Fruit fly (Drosophila melanogaster) whole organism, embryonic: Measurements from ENCODE around the gene alpha-Est9.

Experiments used
- Ada2b ChIP-seq: fragments of 200-800 bp; sonication (Bioruptor generic); IDR thresholded peaks from 2 replicates; pipeline ENCODE4 v1.3.6; 2022; ENCODE audit warnings: missing biosample characterization, missing genetic modification characterization
- Adf1 ChIP-seq: fragments of 200-800 bp; sonication (Bioruptor generic); IDR thresholded peaks from 2 replicates; pipeline ENCODE4 v1.3.6; 2022; ENCODE audit warnings: missing biosample characterization, missing genetic modification characterization
- Atf6 ChIP-seq: fragments of 200-800 bp; sonication (Bioruptor generic); IDR thresholded peaks from 2 replicates; pipeline ENCODE4 v1.3.6; 2022; ENCODE audit warnings: missing biosample characterization, missing genetic modification characterization
- CG10209 ChIP-seq: fragments of 200-800 bp; sonication (Bioruptor generic); optimal IDR thresholded peaks from 3 replicates; lab custom pipeline; 2017; ENCODE audit warnings: missing biosample characterization, mild to moderate bottlenecking, missing genetic modification characterization, missing genetic modification reagents
- CG10267 ChIP-seq: fragments of 200-800 bp; sonication (Bioruptor generic); optimal IDR thresholded peaks from 2 replicates; lab custom pipeline; 2018; ENCODE audit warnings: missing biosample characterization, mild to moderate bottlenecking, missing genetic modification characterization, moderate library complexity
- CG10543 ChIP-seq: fragments of 200-800 bp; sonication (Bioruptor generic); optimal IDR thresholded peaks from 3 replicates; lab custom pipeline; 2017; ENCODE audit warnings: missing biosample characterization, mild to moderate bottlenecking, missing genetic modification characterization, moderate library complexity
- CG11247 ChIP-seq: fragments of 200-800 bp; sonication (Bioruptor generic); IDR thresholded peaks from 2 replicates; pipeline ENCODE4 v1.3.6; 2022; ENCODE audit warnings: missing biosample characterization, missing genetic modification characterization
- CG1602 ChIP-seq: fragments of 200-800 bp; sonication (Bioruptor generic); optimal IDR thresholded peaks from 3 replicates; lab custom pipeline; 2016; ENCODE audit warnings: missing biosample characterization, missing genetic modification characterization
- CG16815 ChIP-seq: fragments of 200-800 bp; sonication (Bioruptor generic); optimal IDR thresholded peaks from 3 replicates; lab custom pipeline; 2017; ENCODE audit warnings: missing biosample characterization, mild to moderate bottlenecking, missing genetic modification characterization
- CG17361 ChIP-seq: fragments of 200-800 bp; sonication (Bioruptor generic); IDR thresholded peaks from 3 replicates; pipeline ENCODE4 v1.3.6; 2022; ENCODE audit warnings: missing biosample characterization, missing genetic modification characterization
- CG2120 ChIP-seq: fragments of 200-800 bp; sonication (Bioruptor generic); optimal IDR thresholded peaks from 3 replicates; lab custom pipeline; 2016; ENCODE audit warnings: missing biosample characterization, missing genetic modification characterization
- CG30020 ChIP-seq: fragments of 200-800 bp; optimal IDR thresholded peaks from 2 replicates; lab custom pipeline; 2019; ENCODE audit warnings: missing biosample characterization, mild to moderate bottlenecking, missing genetic modification characterization, moderate library complexity
- CG31365 ChIP-seq: fragments of 200-800 bp; sonication (Bioruptor generic); optimal IDR thresholded peaks from 2 replicates; lab custom pipeline; 2018; ENCODE audit warnings: missing biosample characterization, mild to moderate bottlenecking, missing genetic modification characterization
- CG5180 ChIP-seq: fragments of 200-800 bp; sonication (Bioruptor generic); optimal IDR thresholded peaks from 3 replicates; lab custom pipeline; 2017; ENCODE audit warnings: missing biosample characterization, missing genetic modification characterization, mild to moderate bottlenecking, moderate library complexity, missing genetic modification reagents
- CG5245 ChIP-seq: fragments of 200-800 bp; sonication (Bioruptor generic); optimal IDR thresholded peaks from 3 replicates; lab custom pipeline; 2016; ENCODE audit warnings: missing biosample characterization, missing genetic modification characterization
- CG6689 ChIP-seq: fragments of 200-800 bp; sonication (Bioruptor generic); IDR thresholded peaks from 2 replicates; pipeline ENCODE4 v1.3.6; 2022; ENCODE audit warnings: missing biosample characterization, missing genetic modification characterization
- CG7372 ChIP-seq: fragments of 200-800 bp; sonication (Bioruptor generic); IDR thresholded peaks from 2 replicates; pipeline ENCODE4 v1.3.6; 2022; ENCODE audit warnings: missing biosample characterization, missing genetic modification characterization
- CG8089 ChIP-seq: fragments of 200-800 bp; sonication (Bioruptor generic); optimal IDR thresholded peaks from 3 replicates; lab custom pipeline; 2016; ENCODE audit warnings: missing biosample characterization, missing genetic modification characterization
- CG8281 ChIP-seq: fragments of 200-800 bp; sonication (Bioruptor generic); optimal IDR thresholded peaks from 2 replicates; lab custom pipeline; 2018; ENCODE audit warnings: missing biosample characterization, mild to moderate bottlenecking, missing genetic modification characterization, moderate library complexity
- CG9876 ChIP-seq: fragments of 200-800 bp; sonication (Bioruptor generic); optimal IDR thresholded peaks from 2 replicates; lab custom pipeline; 2016; ENCODE audit warnings: missing biosample characterization, missing genetic modification characterization
- D ChIP-seq, 2 experiments: fragments of 200-800 bp in 1 of 2; fragments of >200 bp in 1 of 2; sonication (Bioruptor generic) in 1 of 2; optimal IDR thresholded peaks; 2 replicates in 1 of 2; 3 replicates in 1 of 2; lab custom pipeline; 2017; ENCODE audit warnings: mild to moderate bottlenecking in 1 of 2, missing biosample characterization in 1 of 2, missing genetic modification characterization in 1 of 2, missing genetic modification reagents in 1 of 2
- D19A ChIP-seq: fragments of 200-800 bp; optimal IDR thresholded peaks from 3 replicates; lab custom pipeline; 2019; ENCODE audit warnings: missing biosample characterization, mild to moderate bottlenecking, missing genetic modification characterization, moderate library complexity
- Deaf1 ChIP-seq: fragments of 200-800 bp; optimal IDR thresholded peaks from 3 replicates; lab custom pipeline; 2019; ENCODE audit warnings: missing biosample characterization, mild to moderate bottlenecking, missing genetic modification characterization, moderate library complexity
- Eip74EF ChIP-seq, 2 experiments: fragments of 200-800 bp in 1 of 2; fragments of >200 bp in 1 of 2; sonication (Bioruptor generic) in 1 of 2; optimal IDR thresholded peaks; 2 replicates each; lab custom pipeline; 2017 to 2019; ENCODE audit warnings: missing biosample characterization in 2 of 2, missing genetic modification characterization in 2 of 2, mild to moderate bottlenecking in 1 of 2, moderate library complexity in 1 of 2
- Fer1 ChIP-seq: fragments of 200-800 bp; sonication (Bioruptor generic); optimal IDR thresholded peaks from 2 replicates; lab custom pipeline; 2017; ENCODE audit warnings: missing biosample characterization, mild to moderate bottlenecking, missing genetic modification characterization
- Fer2 ChIP-seq: fragments of 200-800 bp; sonication (Bioruptor generic); optimal IDR thresholded peaks from 2 replicates; lab custom pipeline; 2018; ENCODE audit warnings: missing biosample characterization, mild to moderate bottlenecking, missing genetic modification characterization, moderate library complexity
- Hey ChIP-seq: fragments of 200-800 bp; sonication (Bioruptor generic); optimal IDR thresholded peaks from 3 replicates; lab custom pipeline; 2018; ENCODE audit warnings: missing biosample characterization, mild to moderate bottlenecking, missing genetic modification characterization
- NC2α ChIP-seq: fragments of 200-800 bp; sonication (Bioruptor generic); optimal IDR thresholded peaks from 2 replicates; lab custom pipeline; 2016; ENCODE audit warnings: missing biosample characterization, missing genetic modification characterization
- Oli ChIP-seq: fragments of 200-800 bp; sonication (Bioruptor generic); optimal IDR thresholded peaks from 2 replicates; lab custom pipeline; 2018; ENCODE audit warnings: missing biosample characterization, mild to moderate bottlenecking, missing genetic modification characterization, moderate library complexity
- TFAM ChIP-seq: fragments of 200-800 bp; sonication (Bioruptor generic); optimal IDR thresholded peaks from 2 replicates; lab custom pipeline; 2017; ENCODE audit warnings: missing biosample characterization, missing genetic modification characterization, inconsistent platforms
- Xbp1 ChIP-seq: fragments of 200-800 bp; sonication (Bioruptor generic); optimal IDR thresholded peaks from 3 replicates; lab custom pipeline; 2016; ENCODE audit warnings: missing biosample characterization, mild to moderate bottlenecking, missing genetic modification characterization
- amos ChIP-seq: fragments of 200-800 bp; sonication (Bioruptor generic); IDR thresholded peaks from 2 replicates; pipeline ENCODE4 v1.3.6; 2022; ENCODE audit warnings: missing biosample characterization, missing genetic modification characterization; ENCODE audit not compliant: partially characterized antibody
- btn ChIP-seq: fragments of 200-800 bp; sonication (Bioruptor generic); optimal IDR thresholded peaks from 2 replicates; lab custom pipeline; 2016; ENCODE audit warnings: missing biosample characterization, missing genetic modification characterization
- cad ChIP-seq: fragments of >200 bp; optimal IDR thresholded peaks from 2 replicates; lab custom pipeline; 2017; ENCODE audit warnings: missing biosample characterization, missing genetic modification characterization
- cas ChIP-seq: fragments of 200-800 bp; sonication (Bioruptor generic); IDR thresholded peaks from 2 replicates; pipeline ENCODE4 v1.3.6; 2022; ENCODE audit warnings: missing biosample characterization, missing genetic modification characterization
- cato ChIP-seq: fragments of 200-800 bp; sonication (Bioruptor generic); optimal IDR thresholded peaks from 2 replicates; lab custom pipeline; 2016; ENCODE audit warnings: missing biosample characterization, missing genetic modification characterization, borderline replicate concordance
- danr ChIP-seq: fragments of 200-800 bp; sonication (Bioruptor generic); IDR thresholded peaks from 2 replicates; pipeline ENCODE4 v1.3.6; 2022; ENCODE audit warnings: missing biosample characterization, missing genetic modification characterization
- ewg ChIP-seq: fragments of 200-800 bp; sonication (Bioruptor generic); optimal IDR thresholded peaks from 3 replicates; lab custom pipeline; 2017; ENCODE audit warnings: mild to moderate bottlenecking, missing biosample characterization, missing genetic modification reagents, missing genetic modification characterization
- exex ChIP-seq: fragments of 200-800 bp; sonication (Bioruptor generic); optimal IDR thresholded peaks from 4 replicates; lab custom pipeline; 2018; ENCODE audit warnings: missing biosample characterization, mild to moderate bottlenecking, missing genetic modification characterization, moderate library complexity
- fd102C ChIP-seq: fragments of 200-800 bp; sonication (Bioruptor generic); optimal IDR thresholded peaks from 2 replicates; lab custom pipeline; 2018; ENCODE audit warnings: missing biosample characterization, mild to moderate bottlenecking, missing genetic modification characterization, moderate library complexity
- gt ChIP-seq: fragments of 200-800 bp; sonication (Bioruptor generic); IDR thresholded peaks from 2 replicates; pipeline ENCODE4 v1.3.6; 2022; ENCODE audit warnings: missing biosample characterization, missing genetic modification characterization
- mirr ChIP-seq: fragments of 200-800 bp; sonication (Bioruptor generic); optimal IDR thresholded peaks from 3 replicates; lab custom pipeline; 2018; ENCODE audit warnings: missing biosample characterization, mild to moderate bottlenecking, missing genetic modification characterization
- nmo ChIP-seq: fragments of 200-800 bp; sonication (Bioruptor generic); optimal IDR thresholded peaks from 2 replicates; lab custom pipeline; 2018; ENCODE audit warnings: missing biosample characterization, mild to moderate bottlenecking, missing genetic modification characterization, moderate library complexity
- otp ChIP-seq: fragments of 200-800 bp; sonication (Bioruptor generic); IDR thresholded peaks from 3 replicates; pipeline ENCODE4, ENCODE4 v1.3.6; 2022; ENCODE audit warnings: missing biosample characterization, missing genetic modification characterization
- pzg ChIP-seq: fragments of 200-800 bp; sonication (Bioruptor generic); optimal IDR thresholded peaks from 3 replicates; lab custom pipeline; 2018; ENCODE audit warnings: missing biosample characterization, mild to moderate bottlenecking, missing genetic modification characterization, moderate library complexity
- ssp ChIP-seq: fragments of 200-800 bp; sonication (Bioruptor generic); IDR thresholded peaks from 2 replicates; pipeline ENCODE4 v1.3.6; 2022; ENCODE audit warnings: missing biosample characterization, missing genetic modification characterization
- tgo ChIP-seq: fragments of 200-800 bp; sonication (Bioruptor generic); IDR thresholded peaks from 3 replicates; pipeline ENCODE4 v1.3.6; 2022; ENCODE audit warnings: missing biosample characterization, missing genetic modification characterization
- wek ChIP-seq: fragments of 200-800 bp; sonication (Bioruptor generic); optimal IDR thresholded peaks from 3 replicates; lab custom pipeline; 2018; ENCODE audit warnings: missing biosample characterization, mild to moderate bottlenecking, missing genetic modification characterization, moderate library complexity
- z ChIP-seq: fragments of 200-800 bp; sonication (Bioruptor generic); IDR thresholded peaks from 3 replicates; pipeline ENCODE4 v1.3.6; 2022; ENCODE audit warnings: missing biosample characterization, missing genetic modification characterization

alpha-Est9 gene

dm6 chr3R:7474616-7475120 is 30.2 kb downstream of the alpha-Est9 start (continued):
- TF ChIP-seq CG7372 = 0 out of 2 replicates have a peak, but pooled peaks have one; percentile 5
- TF ChIP-seq Deaf1 = peak; percentile 80
- peak; percentile 74; the same call in 1 of the 3 replicates for TF ChIP-seq otp (GFP tag; lab: Robert Waterston, UW)
- peak; percentile 86 for TF ChIP-seq wek (GFP tag; lab: Kevin White, UChicago)
- TF ChIP-seq cas (GFP tag; lab: Robert Waterston, UW) = peak; percentile 50; the same call in 1 of the 2 replicates
- TF ChIP-seq CG10209 (GFP tag; lab: Kevin White, UChicago) = peak; percentile 55
- TF ChIP-seq gt (GFP tag; lab: Robert Waterston, UW) = 0 out of 2 replicates have a peak, but pooled peaks have one; percentile 23
- TF ChIP-seq Fer1 (GFP tag; lab: Kevin White, UChicago) = peak; percentile 85
- 0 out of 2 replicates have a peak, but pooled peaks have one; percentile 35 for TF ChIP-seq CG11247
- peak in 1 of 2 experiments; percentile 86 for TF ChIP-seq Eip74EF (GFP tag; optimal IDR thresholded peaks at IDR 0.05; lab: Kevin White, UChicago)
- TF ChIP-seq Oli (tag; lab: Kevin White, UChicago) = peak; percentile 12
- TF ChIP-seq z = peak; percentile 53; the same call in 1 of the 3 replicates
- peak; percentile 94 for TF ChIP-seq Hey (tag; lab: Kevin White, UChicago)
- TF ChIP-seq CG5180 (GFP tag; lab: Kevin White, UChicago) = peak; percentile 52
- TF ChIP-seq CG10543 (GFP tag; lab: Kevin White, UChicago) = peak; percentile 100
- TF ChIP-seq CG31365 = peak; percentile 63
- peak; percentile 55 for TF ChIP-seq btn (GFP tag; lab: Kevin White, UChicago)
- TF ChIP-seq CG9876 (GFP tag; lab: Kevin White, UChicago) = peak; percentile 21
- TF ChIP-seq cad (GFP tag; lab: Kevin White, UChicago) = no peak
- no peak for TF ChIP-seq D (optimal IDR thresholded peaks at IDR 0.05; lab: Kevin White, UChicago)
- peak; percentile 36 for TF ChIP-seq D (GFP tag; optimal IDR thresholded peaks at IDR 0.05; lab: Kevin White, UChicago)
- peak; percentile 29 for TF ChIP-seq exex (tag; lab: Kevin White, UChicago)
- TF ChIP-seq pzg (GFP tag; lab: Kevin White, UChicago) = peak; percentile 32
- TF ChIP-seq Ada2b (GFP tag; lab: Robert Waterston, UW) = peak; percentile 27; the same call in 1 of the 2 replicates
- peak; percentile 41 for TF ChIP-seq NC2α
- TF ChIP-seq CG17361 (GFP tag; lab: Robert Waterston, UW) = no peak
- TF ChIP-seq nmo (GFP tag; lab: Kevin White, UChicago) = peak; percentile 28
- TF ChIP-seq CG10267 (tag; lab: Kevin White, UChicago) = no peak
- TF ChIP-seq CG2120 (GFP tag; lab: Kevin White, UChicago) = peak; percentile 11
- 0 out of 2 replicates have a peak, but pooled peaks have one; percentile 14 for TF ChIP-seq ssp (GFP tag; lab: Robert Waterston, UW)
- peak; percentile 24 for TF ChIP-seq Fer2 (tag; lab: Kevin White, UChicago)
- peak; percentile 7 for TF ChIP-seq ewg (GFP tag; lab: Kevin White, UChicago)
- no peak for TF ChIP-seq cato (GFP tag; lab: Kevin White, UChicago)
- TF ChIP-seq amos (GFP tag; lab: Robert Waterston, UW) = peak; percentile 97
- peak; percentile 52 for TF ChIP-seq Xbp1 (GFP tag; lab: Kevin White, UChicago)
- TF ChIP-seq CG16815 (GFP tag; lab: Kevin White, UChicago) = no peak
- no peak for TF ChIP-seq CG30020 (tag; lab: Kevin White, UChicago)
- peak; percentile 99 for TF ChIP-seq mirr
- TF ChIP-seq CG6689 (GFP tag; lab: Robert Waterston, UW) = no peak
- no peak for TF ChIP-seq CG1602 (GFP tag; lab: Kevin White, UChicago)
- TF ChIP-seq TFAM = peak; percentile 2
- no peak for TF ChIP-seq CG8281 (tag; lab: Kevin White, UChicago)
- TF ChIP-seq fd102C (GFP tag; lab: Kevin White, UChicago) = peak; percentile 49
- peak; percentile 63; the same call in 2 of the 3 replicates for TF ChIP-seq tgo (GFP tag; lab: Robert Waterston, UW)
- peak; percentile 57 for TF ChIP-seq D19A (tag; lab: Kevin White, UChicago)
- no peak for TF ChIP-seq danr
- peak; percentile 39 for TF ChIP-seq CG5245 (GFP tag; lab: Kevin White, UChicago)
- peak; percentile 46 for TF ChIP-seq CG8089 (GFP tag; lab: Kevin White, UChicago)
- TF ChIP-seq Adf1 (GFP tag; lab: Robert Waterston, UW) = peak; percentile 80
- TF ChIP-seq Atf6 (GFP tag; lab: Robert Waterston, UW) = peak; percentile 83
